Worm (Caenorhabditis elegans): ENCODE results near the gene str-141.

DNA sequence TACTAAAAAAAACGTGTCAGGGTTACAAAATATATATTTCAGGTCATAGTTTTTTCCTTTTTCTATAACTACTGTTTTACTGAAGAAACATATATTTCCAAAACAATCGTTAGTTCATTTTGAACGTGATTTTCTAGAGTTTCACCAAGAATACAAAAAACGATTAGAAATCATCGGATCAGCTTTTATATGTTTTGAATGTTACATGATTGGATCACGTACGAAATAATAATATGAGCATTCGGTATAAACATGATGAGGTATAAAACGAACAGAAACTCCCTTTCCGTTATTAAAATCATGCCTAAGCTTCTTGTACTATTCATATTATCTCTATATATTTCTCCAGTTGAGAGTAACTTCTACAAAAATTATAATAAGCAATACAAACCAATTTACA lies 50.8 kb downstream of the str-141 start, which contains the start of gene clec-223:
- TF ChIP-seq nhr-237 (tag; optimal IDR thresholded peaks at IDR 0.05) (no peak), nhr-76 (tag; optimal IDR thresholded peaks at IDR 0.05) (no peak), pha-4 (tag; optimal IDR thresholded peaks at IDR 0.05) (no peak), unc-62 (GFP tag; optimal IDR thresholded peaks at IDR 0.05) (no peak), snpc-4 (tag; optimal IDR thresholded peaks at IDR 0.05) (no peak), nhr-12 (tag; optimal IDR thresholded peaks at IDR 0.05) (no peak), ces-1 (GFP tag; optimal IDR thresholded peaks at IDR 0.05) (no peak), elt-3 (tag; optimal IDR thresholded peaks at IDR 0.05) (no peak), lsy-2 (tag; optimal IDR thresholded peaks at IDR 0.05) (no peak), ztf-11 (tag; optimal IDR thresholded peaks at IDR 0.05) (no peak), sem-2 (GFP tag; optimal IDR thresholded peaks at IDR 0.05) (no peak), ceh-39 (tag; optimal IDR thresholded peaks at IDR 0.05) (no peak), mab-5 (tag; optimal IDR thresholded peaks at IDR 0.05) (no peak)
